Worm (Caenorhabditis elegans) whole organism, L4 larva: Measurements from ENCODE around the gene hil-3.
"Not testable (repeated sequence)": the region's sequence is repeated elsewhere in the genome, so short reads cannot be mapped to it uniquely, and the experiment has no call there.

Source experiments
- D1046.2 ChIP-seq: fragments of 200-800 bp; sonication (Bioruptor generic); IDR thresholded peaks from 2 replicates; pipeline ENCODE4 v1.3.6; 2022; ENCODE audit warnings: missing genetic modification characterization, missing compliant biosample characterization
- F26F4.8 ChIP-seq: fragments of 200-800 bp; sonication (Bioruptor generic); conservative IDR thresholded peaks from 2 replicates; pipeline ENCODE4 v1.3.6; 2022; ENCODE audit warnings: missing genetic modification characterization, missing compliant biosample characterization
- T20F7.1 ChIP-seq: fragments of 200-800 bp; sonication (Bioruptor generic); optimal IDR thresholded peaks from 2 replicates; lab custom pipeline; 2018; ENCODE audit warnings: mild to moderate bottlenecking, missing genetic modification characterization, missing compliant biosample characterization
- T26A8.4 ChIP-seq: fragments of 200-800 bp; sonication (Bioruptor generic); IDR thresholded peaks from 2 replicates; pipeline ENCODE4 v1.3.6; 2022; ENCODE audit warnings: missing genetic modification characterization, missing compliant biosample characterization
- Y105C5A.15 ChIP-seq: fragments of 200-800 bp; sonication (Bioruptor generic); IDR thresholded peaks from 2 replicates; pipeline ENCODE4 v1.3.6; 2022; ENCODE audit warnings: missing genetic modification characterization, missing compliant biosample characterization
- ceh-20 ChIP-seq: fragments of 200-800 bp; sonication (Bioruptor generic); IDR thresholded peaks from 2 replicates; pipeline ENCODE4 v1.3.6; 2022; ENCODE audit warnings: missing genetic modification reagents, missing genetic modification characterization, missing compliant biosample characterization
- ctbp-1 ChIP-seq: fragments of 200-800 bp; sonication (Bioruptor generic); IDR thresholded peaks from 2 replicates; pipeline ENCODE4 v1.3.6; 2022; ENCODE audit warnings: missing genetic modification reagents, missing genetic modification characterization, missing compliant biosample characterization
- daf-16 ChIP-seq, 3 experiments: sonication (generic microtip); optimal IDR thresholded peaks; 2 replicates each; lab custom pipeline; 2016 to 2017; ENCODE audit warnings: missing genetic modification characterization in 3 of 3, missing genetic modification reagents in 3 of 3, mild to moderate bottlenecking in 2 of 3, missing compliant biosample characterization in 2 of 3, missing biosample characterization in 1 of 3, moderate library complexity in 1 of 3
- dmd-8 ChIP-seq: fragments of 200-800 bp; sonication (Bioruptor generic); IDR thresholded peaks from 2 replicates; pipeline ENCODE4 v1.3.6; 2022; ENCODE audit warnings: missing genetic modification characterization, missing compliant biosample characterization
- dmd-9 ChIP-seq: fragments of 200-800 bp; sonication (Bioruptor generic); IDR thresholded peaks from 2 replicates; pipeline ENCODE4 v1.3.6; 2022; ENCODE audit warnings: missing genetic modification reagents, missing genetic modification characterization, missing compliant biosample characterization
- dve-1 ChIP-seq: sonication (generic microtip); optimal IDR thresholded peaks from 2 replicates; lab custom pipeline; 2017; ENCODE audit warnings: antibody characterized with exemption, mild to moderate bottlenecking, missing genetic modification characterization, missing compliant biosample characterization; ENCODE audit not compliant: insufficient read depth
- egl-27 ChIP-seq: sonication (generic microtip); optimal IDR thresholded peaks from 3 replicates; lab custom pipeline; 2017; ENCODE audit warnings: missing biosample characterization, missing genetic modification reagents, missing genetic modification characterization
- egl-43 ChIP-seq: fragments of 200-800 bp; sonication (Bioruptor generic); IDR thresholded peaks from 2 replicates; pipeline ENCODE4 v1.3.6; 2022; ENCODE audit warnings: missing genetic modification reagents, missing genetic modification characterization, missing compliant biosample characterization
- hlh-11 ChIP-seq: fragments of 200-800 bp; sonication (Bioruptor generic); optimal IDR thresholded peaks from 2 replicates; lab custom pipeline; 2018; ENCODE audit warnings: mild to moderate bottlenecking, missing genetic modification characterization, missing compliant biosample characterization
- hlh-30 ChIP-seq: sonication (generic microtip); optimal IDR thresholded peaks from 2 replicates; lab custom pipeline; 2017; ENCODE audit warnings: antibody characterized with exemption, mild to moderate bottlenecking, missing genetic modification characterization, missing compliant biosample characterization; ENCODE audit not compliant: insufficient read depth
- hmg-1.1 ChIP-seq: fragments of 200-800 bp; sonication (Bioruptor generic); IDR thresholded peaks from 2 replicates; pipeline ENCODE4 v1.3.6; 2022; ENCODE audit warnings: missing genetic modification reagents, missing genetic modification characterization, missing compliant biosample characterization
- lim-7 ChIP-seq: fragments of 200-800 bp; sonication (Bioruptor generic); IDR thresholded peaks from 2 replicates; pipeline ENCODE4 v1.3.6; 2022; ENCODE audit warnings: missing genetic modification characterization, missing compliant biosample characterization
- lin-39 ChIP-seq: fragments of 150-350 bp; optimal IDR thresholded peaks from 2 replicates; lab custom pipeline; 2014; ENCODE audit warnings: missing biosample characterization, missing genetic modification reagents, missing genetic modification characterization
- madf-5 ChIP-seq, 2 experiments: fragments of 200-800 bp; sonication (Bioruptor generic); IDR thresholded peaks; 2 replicates each; pipeline ENCODE4 v1.3.6; 2022; ENCODE audit warnings: missing compliant biosample characterization in 2 of 2, missing genetic modification characterization in 2 of 2
- mes-2 ChIP-seq: sonication (generic microtip); optimal IDR thresholded peaks from 2 replicates; lab custom pipeline; 2016; ENCODE audit warnings: missing genotype, mild to moderate bottlenecking, missing genetic modification characterization, missing compliant biosample characterization; ENCODE audit not compliant: poor library complexity, severe bottlenecking
- mxl-3 ChIP-seq: fragments of 200-800 bp; sonication (Bioruptor generic); optimal IDR thresholded peaks from 2 replicates; lab custom pipeline; 2018; ENCODE audit warnings: mild to moderate bottlenecking, missing genetic modification characterization, missing compliant biosample characterization
- nhr-11 ChIP-seq: fragments of 150-350 bp; optimal IDR thresholded peaks from 2 replicates; lab custom pipeline; 2014; ENCODE audit warnings: missing biosample characterization, missing genetic modification characterization
- nhr-111 ChIP-seq: fragments of 200-800 bp; sonication (Bioruptor generic); optimal IDR thresholded peaks from 2 replicates; lab custom pipeline; 2018; ENCODE audit warnings: mild to moderate bottlenecking, missing genetic modification characterization, missing compliant biosample characterization
- nhr-28 ChIP-seq: fragments of 150-350 bp; optimal IDR thresholded peaks from 2 replicates; lab custom pipeline; 2014; ENCODE audit warnings: missing biosample characterization, missing genetic modification characterization
- nhr-41 ChIP-seq: fragments of 200-800 bp; sonication (Bioruptor generic); IDR thresholded peaks from 2 replicates; pipeline ENCODE4 v1.3.6; 2022; ENCODE audit warnings: missing genetic modification reagents, missing genetic modification characterization, missing compliant biosample characterization
- pha-4 ChIP-seq, 2 experiments: fragments of 150-350 bp in 1 of 2; fragments of 200-800 bp in 1 of 2; sonication (Bioruptor generic) in 1 of 2; IDR thresholded peaks in 1 of 2; optimal IDR thresholded peaks in 1 of 2; 2 replicates each; pipeline versions ENCODE4 v1.3.6 to Lab custom; 2014 to 2022; ENCODE audit warnings: missing genetic modification characterization in 2 of 2, missing genetic modification reagents in 2 of 2, missing biosample characterization in 1 of 2, missing compliant biosample characterization in 1 of 2
- pqm-1 ChIP-seq: sonication (generic microtip); optimal IDR thresholded peaks from 2 replicates; lab custom pipeline; 2017; ENCODE audit warnings: missing biosample characterization, missing genetic modification characterization
- saeg-2 ChIP-seq: fragments of 200-800 bp; sonication (Bioruptor generic); IDR thresholded peaks from 2 replicates; pipeline ENCODE4 v1.3.6; 2022; ENCODE audit warnings: missing genetic modification reagents, missing genetic modification characterization, missing compliant biosample characterization
- set-16 ChIP-seq: fragments of 200-800 bp; sonication (Bioruptor generic); IDR thresholded peaks from 2 replicates; pipeline ENCODE4 v1.3.6; 2022; ENCODE audit warnings: missing genetic modification reagents, missing genetic modification characterization, missing compliant biosample characterization
- snpc-1.2 ChIP-seq: fragments of 200-800 bp; sonication (Bioruptor generic); IDR thresholded peaks from 2 replicates; pipeline ENCODE4 v1.3.6; 2022; ENCODE audit warnings: missing genetic modification reagents, missing genetic modification characterization, missing compliant biosample characterization
- unc-62 ChIP-seq, 3 experiments: fragments of 150-350 bp in 1 of 3; sonication (generic microtip); optimal IDR thresholded peaks in 2 of 3; peaks in 1 of 3; 1 replicate in 1 of 3; 2 replicates in 2 of 3; lab custom pipeline; 2014 to 2017; ENCODE audit warnings: missing biosample characterization in 3 of 3, missing genetic modification characterization in 3 of 3, missing genetic modification reagents in 3 of 3, missing genotype in 1 of 3
- zfp-3 ChIP-seq: fragments of 200-800 bp; sonication (Bioruptor generic); conservative IDR thresholded peaks from 2 replicates; pipeline ENCODE4 v1.3.6; 2022; ENCODE audit warnings: missing genetic modification reagents, missing genetic modification characterization, missing compliant biosample characterization

Gene hil-3

ce11 chrX:8163555-8163954, 4.6 kb downstream of the hil-3 start (continued):
- TF ChIP-seq hlh-11 (tag; lab: Kevin White, UChicago) (peak; percentile 22), T26A8.4 (GFP tag; lab: Robert Waterston, UW) (peak; percentile 35; the same call in 1 of the 2 replicates)

- TF ChIP-seq pqm-1, result peak; percentile 5
- no peak for TF ChIP-seq ctbp-1 (GFP tag; lab: Robert Waterston, UW)
- TF ChIP-seq dve-1 (tag; lab: Kevin White, UChicago), result peak; percentile 46
- TF ChIP-seq T20F7.1 (GFP tag; lab: Kevin White, UChicago), result peak; percentile 72
- peak in 1 of 2 experiments; percentile 94 for TF ChIP-seq unc-62 (GFP tag; optimal IDR thresholded peaks at IDR 0.05 in 1 of 2; lab: Kevin White, UChicago)
- no peak for TF ChIP-seq unc-62 (tag; optimal IDR thresholded peaks at IDR 0.05; lab: Kevin White, UChicago)
- TF ChIP-seq lin-39 (tag; lab: Kevin White, UChicago), result no peak
- no peak for TF ChIP-seq hmg-1.1
- TF ChIP-seq hlh-30, result peak; percentile 66
- TF ChIP-seq egl-27 (tag; lab: Kevin White, UChicago), result no peak
- TF ChIP-seq ceh-20 (GFP tag; lab: Robert Waterston, UW), result no peak
- no peak for TF ChIP-seq daf-16 (GFP tag; optimal IDR thresholded peaks at IDR 0.05; lab: Kevin White, UChicago)
- TF ChIP-seq daf-16 (tag; optimal IDR thresholded peaks at IDR 0.05; lab: Kevin White, UChicago), result peak; percentile 63
- TF ChIP-seq mes-2 (tag; lab: Kevin White, UChicago), result peak; percentile 48
- TF ChIP-seq dmd-9 (GFP tag; lab: Robert Waterston, UW), result no peak
- no peak for TF ChIP-seq mxl-3 (GFP tag; lab: Kevin White, UChicago)
- peak; percentile 46 for TF ChIP-seq nhr-28 (tag; lab: Kevin White, UChicago)
- no peak for TF ChIP-seq snpc-1.2
- peak; percentile 8 for TF ChIP-seq hlh-11 (tag; lab: Kevin White, UChicago)
- TF ChIP-seq nhr-11 (tag; lab: Kevin White, UChicago), result no peak
- no peak for TF ChIP-seq nhr-111
Measured at ce11 chrX:8169534-8169933, 10.6 kb downstream of the hil-3 start, which contains the start of gene C17H11.2. Gene C17H11.2, plus strand, starts transcription at chrX:8169930.

ce11 chrX:8173610-8174009, 14.6 kb downstream of the hil-3 start, which contains the start of gene C17H11.1:
Gene C17H11.1, plus strand, starts transcription at chrX:8173910.
- TF ChIP-seq nhr-41 (GFP tag; lab: Robert Waterston, UW), result no peak

- 0 out of 2 replicates have a peak, but pooled peaks have one; percentile 17 for TF ChIP-seq saeg-2 (GFP tag; lab: Robert Waterston, UW)
- 0 out of 2 replicates have a peak, but pooled peaks have one; percentile 11 for TF ChIP-seq lim-7 (GFP tag; lab: Robert Waterston, UW)
- TF ChIP-seq set-16 (GFP tag; lab: Robert Waterston, UW), result peak; percentile 96
- TF ChIP-seq egl-43 (GFP tag; lab: Robert Waterston, UW), result peak; percentile 79
- peak; percentile 72; the same call in 1 of the 2 replicates for TF ChIP-seq Y105C5A.15 (GFP tag; lab: Robert Waterston, UW)
- TF ChIP-seq madf-5 (GFP tag; IDR thresholded peaks at IDR 0.05; lab: Robert Waterston, UW), result 0 out of 4 replicates have a peak, but pooled peaks of 1 of the 2 experiments have one; percentile 16
- 0 out of 2 replicates have a peak, but pooled peaks have one; percentile 24 for TF ChIP-seq zfp-3
- TF ChIP-seq pha-4 (GFP tag; IDR thresholded peaks at IDR 0.05; lab: Robert Waterston, UW), result peak; percentile 40; the same call in 1 of the 2 replicates
- not testable (repeated sequence) for TF ChIP-seq pha-4 (tag; optimal IDR thresholded peaks at IDR 0.05; lab: Kevin White, UChicago)
- 0 out of 2 replicates have a peak, but pooled peaks have one; percentile 53 for TF ChIP-seq dmd-9 (GFP tag; lab: Robert Waterston, UW)
- TF ChIP-seq F26F4.8, result 0 out of 2 replicates have a peak, but pooled peaks have one; percentile 15
- TF ChIP-seq dmd-8 (GFP tag; lab: Robert Waterston, UW), result peak; percentile 62; the same call in 1 of the 2 replicates
- 0 out of 2 replicates have a peak, but pooled peaks have one; percentile 55 for TF ChIP-seq D1046.2 (GFP tag; lab: Robert Waterston, UW)
Measured at ce11 chrX:8181590-8182311, 22.8 kb downstream of the hil-3 start, which contains the start of gene C17H11.4. Gene C17H11.4, minus strand, starts transcription at chrX:8181640.
